Fruit fly (Drosophila melanogaster): ENCODE results near the gene CG6661.
A peak's percentile ranks its signal among the peaks of the same experiment; 100 is the strongest.

Gene CG6661

DNA sequence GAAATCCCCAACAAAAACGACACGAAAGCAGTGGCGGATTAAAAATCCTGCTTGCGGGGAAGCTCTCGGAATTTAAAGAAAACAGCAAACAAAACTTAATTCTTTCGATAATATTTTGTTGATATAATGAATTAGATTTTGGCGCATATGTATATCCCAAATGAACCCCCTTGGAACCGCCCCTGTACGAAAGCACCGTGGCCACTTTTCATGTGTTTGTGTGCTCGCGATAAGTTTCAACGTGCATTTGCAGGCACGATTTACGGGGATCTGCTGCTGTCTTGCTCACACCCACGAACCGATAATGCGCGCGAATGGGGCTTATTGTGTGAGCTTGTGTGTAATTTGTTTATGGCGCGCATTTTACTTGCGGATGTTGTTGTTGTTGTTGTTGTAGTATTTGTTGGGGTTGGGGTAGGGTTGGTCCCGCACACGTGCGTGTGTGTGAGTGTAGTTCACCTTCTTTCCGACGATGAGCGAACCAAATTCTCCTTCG is 29.6 kb upstream of the CG6661 start (continued):
- TF ChIP-seq CG12769 (tag; optimal IDR thresholded peaks at IDR 0.05) (peak; percentile 96), CG7786 (GFP tag; optimal IDR thresholded peaks at IDR 0.05) (peak; percentile 97), CG9609 (GFP tag; optimal IDR thresholded peaks at IDR 0.05) (peak; percentile 96), hkb (optimal IDR thresholded peaks at IDR 0.05) (no peak), hkb (GFP tag; IDR thresholded peaks at IDR 0.05) (peak; percentile 97), CG15696 (tag; optimal IDR thresholded peaks at IDR 0.05) (peak; percentile 68), pita (GFP tag; optimal IDR thresholded peaks at IDR 0.05) (no peak), NC2β (GFP tag; optimal IDR thresholded peaks at IDR 0.05) (peak; percentile 92), CG4854 (GFP tag; optimal IDR thresholded peaks at IDR 0.05) (peak; percentile 92), CG16815 (GFP tag; optimal IDR thresholded peaks at IDR 0.05) (peak; percentile 85), BEAF-32 (GFP tag; optimal IDR thresholded peaks at IDR 0.05) (peak; percentile 23), CG2889 (GFP tag; IDR thresholded peaks at IDR 0.05) (peak; percentile 95), Fer2 (tag; optimal IDR thresholded peaks at IDR 0.05) (peak; percentile 82), CG10462 (GFP tag; optimal IDR thresholded peaks at IDR 0.05) (peak; percentile 86), Hmx (GFP tag; optimal IDR thresholded peaks at IDR 0.05) (peak; percentile 88), hbn (GFP tag; IDR thresholded peaks at IDR 0.05; ENCODE audit: partially characterized antibody) (no peak), CG11696 (GFP tag; IDR thresholded peaks at IDR 0.05) (peak; percentile 85), z (GFP tag; IDR thresholded peaks at IDR 0.05) (no peak), Dref (GFP tag; IDR thresholded peaks at IDR 0.05) (no peak), vvl (GFP tag; IDR thresholded peaks at IDR 0.05) (peak; percentile 97), Abd-B (GFP tag; optimal IDR thresholded peaks at IDR 0.05) (peak; percentile 94), CG33557 (GFP tag; optimal IDR thresholded peaks at IDR 0.05) (peak; percentile 53), klu (GFP tag; IDR thresholded peaks at IDR 0.05) (peak; percentile 46; the same call in 1 of the 2 replicates), CG11085 (GFP tag; IDR thresholded peaks at IDR 0.05) (peak; percentile 87), dimm (GFP tag; IDR thresholded peaks at IDR 0.05) (no peak; the same call in 1 of the 2 replicates), Atf6 (GFP tag; IDR thresholded peaks at IDR 0.05) (peak; percentile 92), CG34224 (GFP tag; IDR thresholded peaks at IDR 0.05; ENCODE audit: partially characterized antibody) (no peak), jing (GFP tag; optimal IDR thresholded peaks at IDR 0.05) (peak; percentile 93), sna (GFP tag; IDR thresholded peaks at IDR 0.05; ENCODE audit: partially characterized antibody) (no peak), repo (GFP tag; optimal IDR thresholded peaks at IDR 0.05) (peak; percentile 94), HLHmδ (GFP tag; optimal IDR thresholded peaks at IDR 0.05) (no peak), NK7.1 (GFP tag; optimal IDR thresholded peaks at IDR 0.05) (peak; percentile 90), pzg (GFP tag; optimal IDR thresholded peaks at IDR 0.05) (peak; percentile 7), sob (GFP tag; IDR thresholded peaks at IDR 0.05) (peak; percentile 97), C15 (GFP tag; IDR thresholded peaks at IDR 0.05) (peak; percentile 83; the same call in 2 of the 3 replicates), fd3F (GFP tag; optimal IDR thresholded peaks at IDR 0.05) (peak; percentile 96), Bgb (GFP tag; IDR thresholded peaks at IDR 0.05; ENCODE audit: partially characterized antibody) (peak; percentile 55; the same call in 1 of the 2 replicates), CG18011 (GFP tag; optimal IDR thresholded peaks at IDR 0.05) (peak; percentile 78), sens-2 (GFP tag; IDR thresholded peaks at IDR 0.05) (peak; percentile 86), Xrp1 (GFP tag; IDR thresholded peaks at IDR 0.05) (peak; percentile 93), CG11504 (tag; optimal IDR thresholded peaks at IDR 0.05) (peak; percentile 96), Dll (GFP tag; IDR thresholded peaks at IDR 0.05; ENCODE audit: partially characterized antibody) (no peak), BtbVII (GFP tag; optimal IDR thresholded peaks at IDR 0.05) (peak; percentile 92), sqz (GFP tag; optimal IDR thresholded peaks at IDR 0.05) (no peak), CG10565 (GFP tag; optimal IDR thresholded peaks at IDR 0.05) (peak; percentile 87), CG16863 (GFP tag; optimal IDR thresholded peaks at IDR 0.05) (peak; percentile 97), CG34422 (GFP tag; IDR thresholded peaks at IDR 0.05) (peak; percentile 97), CG11093 (GFP tag; IDR thresholded peaks at IDR 0.05) (peak; percentile 93), sd (tag; optimal IDR thresholded peaks at IDR 0.05) (peak; percentile 87), CG13296 (GFP tag; optimal IDR thresholded peaks at IDR 0.05) (peak; percentile 93)
